Worm (Caenorhabditis elegans): ENCODE data around the gene hmit-1.3.

- TF ChIP-seq W03F9.2 (tag; optimal IDR thresholded peaks at IDR 0.05) (no peak), dao-5 (tag; optimal IDR thresholded peaks at IDR 0.05) (no peak)
Observed at ce11 chrIII:3566785-3567184, 47.4 kb upstream of the hmit-1.3 start.

All from whole organism, L4/young adult.